Fruit fly (Drosophila melanogaster): Measurements from ENCODE around the gene Appl.

Appl gene

dm6 chrX:493445-494190 lies 36.7 kb upstream of the Appl start, which contains the start of gene CG17896 (continued):
- TF ChIP-seq Hr39 (GFP tag; optimal IDR thresholded peaks at IDR 0.05), result peak; percentile 99
- peak; percentile 98 for TF ChIP-seq CG6792 (GFP tag; optimal IDR thresholded peaks at IDR 0.05)
- TF ChIP-seq Sox14 (GFP tag; optimal IDR thresholded peaks at IDR 0.05), result peak; percentile 99
- TF ChIP-seq CG8119 (GFP tag; IDR thresholded peaks at IDR 0.05), result peak; percentile 98
- TF ChIP-seq CG34406 (GFP tag; optimal IDR thresholded peaks at IDR 0.05), result peak; percentile 96
- TF ChIP-seq CG11902 (GFP tag; optimal IDR thresholded peaks at IDR 0.05), result peak; percentile 97
- TF ChIP-seq CG10631 (GFP tag; optimal IDR thresholded peaks at IDR 0.05), result peak; percentile 99
- peak; percentile 89 for TF ChIP-seq Blimp-1 (GFP tag; optimal IDR thresholded peaks at IDR 0.05)
- peak; percentile 99 for TF ChIP-seq Eip78C (GFP tag)
- peak; percentile 99 for TF ChIP-seq CG7368 (GFP tag; optimal IDR thresholded peaks at IDR 0.05)
- TF ChIP-seq CG15336 (GFP tag; IDR thresholded peaks at IDR 0.05), result peak; percentile 99
- peak; percentile 97 for TF ChIP-seq dac (GFP tag; optimal IDR thresholded peaks at IDR 0.05)
- TF ChIP-seq acj6 (GFP tag; optimal IDR thresholded peaks at IDR 0.05), result peak; percentile 99
- TF ChIP-seq Gug (GFP tag; IDR thresholded peaks at IDR 0.05), result peak; percentile 99
- peak; percentile 99 for TF ChIP-seq CG3919 (GFP tag; optimal IDR thresholded peaks at IDR 0.05)
- peak; percentile 98 for TF ChIP-seq svp (GFP tag)
- TF ChIP-seq Ets96B (tag; optimal IDR thresholded peaks at IDR 0.05), result peak; percentile 96
- TF ChIP-seq Lpt (GFP tag; optimal IDR thresholded peaks at IDR 0.05), result peak; percentile 98
- peak; percentile 99 for TF ChIP-seq cyc (GFP tag; optimal IDR thresholded peaks at IDR 0.05)
- TF ChIP-seq salr (GFP tag; optimal IDR thresholded peaks at IDR 0.05), result peak; percentile 97 to 98
- TF ChIP-seq spab (GFP tag; optimal IDR thresholded peaks at IDR 0.05), result peak; percentile 94
- peak; percentile 98 for TF ChIP-seq CG32006 (GFP tag; optimal IDR thresholded peaks at IDR 0.05)
- TF ChIP-seq CG16779 (tag; optimal IDR thresholded peaks at IDR 0.05), result peak; percentile 91
- peak; percentile 97 for TF ChIP-seq CG11294 (GFP tag; IDR thresholded peaks at IDR 0.05)
- peak; percentile 96 for TF ChIP-seq Eip93F (GFP tag; optimal IDR thresholded peaks at IDR 0.05)
- TF ChIP-seq eg (GFP tag; IDR thresholded peaks at IDR 0.05), result peak; percentile 98
- TF ChIP-seq CG6276 (GFP tag; optimal IDR thresholded peaks at IDR 0.05), result peak; percentile 97
- peak; percentile 95 for TF ChIP-seq CG8632 (GFP tag; optimal IDR thresholded peaks at IDR 0.05)
- TF ChIP-seq CG9139 (GFP tag; optimal IDR thresholded peaks at IDR 0.05), result peak; percentile 92
- peak; percentile 99 for TF ChIP-seq esn (GFP tag; optimal IDR thresholded peaks at IDR 0.05)
- TF ChIP-seq net (GFP tag; optimal IDR thresholded peaks at IDR 0.05), result peak; percentile 98
- peak; percentile 98 for TF ChIP-seq topi (GFP tag; optimal IDR thresholded peaks at IDR 0.05)
- peak; percentile 97 for TF ChIP-seq CG4318 (GFP tag; optimal IDR thresholded peaks at IDR 0.05)
- TF ChIP-seq CG31627 (GFP tag; optimal IDR thresholded peaks at IDR 0.05), result peak; percentile 99
- TF ChIP-seq vri (GFP tag; optimal IDR thresholded peaks at IDR 0.05), result peak; percentile 97
- TF ChIP-seq Sox15 (GFP tag; optimal IDR thresholded peaks at IDR 0.05), result peak; percentile 96
- TF ChIP-seq fd85E (GFP tag; optimal IDR thresholded peaks at IDR 0.05), result peak; percentile 95
- peak; percentile 97 for TF ChIP-seq CG10669 (GFP tag; optimal IDR thresholded peaks at IDR 0.05)

- peak; percentile 24 for TF ChIP-seq CG10669 (GFP tag; optimal IDR thresholded peaks at IDR 0.05)
- TF ChIP-seq CG1621 (tag; optimal IDR thresholded peaks at IDR 0.05), result no peak
Observed at dm6 chrX:494191-494554, 36.1 kb upstream of the Appl start.

DNA sequence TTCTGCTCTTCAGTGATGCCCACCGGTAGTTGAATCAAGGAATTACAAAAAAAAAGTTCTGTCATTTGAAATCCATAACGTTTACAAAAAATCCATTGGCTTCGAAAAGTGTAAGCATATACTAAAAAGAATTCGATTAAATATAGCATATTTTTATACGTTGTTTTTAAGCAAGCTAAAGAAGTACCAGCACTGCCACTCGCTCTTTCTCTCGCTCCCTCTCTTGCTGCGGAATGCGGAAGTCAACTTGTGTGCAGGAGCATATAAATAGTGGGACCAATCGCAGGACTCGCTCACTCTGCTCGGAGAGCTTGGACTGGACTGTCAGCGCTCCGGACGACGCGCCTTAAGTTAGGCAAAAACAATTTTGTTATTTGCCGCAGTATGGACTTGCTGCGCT lies 35.7 kb upstream of the Appl start, which contains the start of gene CG17778:
Gene CG17778 (plus strand): TSS at position 8 of the 400 bp plus-strand sequence.
- no peak for TF ChIP-seq dsx (GFP tag; optimal IDR thresholded peaks at IDR 0.05; ENCODE audit: poor library complexity, severe bottlenecking)
- no peak for TF ChIP-seq salr (GFP tag; optimal IDR thresholded peaks at IDR 0.05)
- TF ChIP-seq Eip75B (GFP tag; optimal IDR thresholded peaks at IDR 0.05), result no peak
- no peak for TF ChIP-seq spab (GFP tag; optimal IDR thresholded peaks at IDR 0.05)
- peak; percentile 40; the same call in 1 of the 3 replicates for TF ChIP-seq eg (GFP tag; IDR thresholded peaks at IDR 0.05)
- peak; percentile 15 for TF ChIP-seq CG6854 (GFP tag; optimal IDR thresholded peaks at IDR 0.05)
- no peak for TF ChIP-seq fd85E (GFP tag; optimal IDR thresholded peaks at IDR 0.05)
- no peak for TF ChIP-seq CG6792 (GFP tag; optimal IDR thresholded peaks at IDR 0.05)
- TF ChIP-seq CG6276 (GFP tag; optimal IDR thresholded peaks at IDR 0.05), result no peak
- no peak for TF ChIP-seq Sox15 (GFP tag; optimal IDR thresholded peaks at IDR 0.05)
- TF ChIP-seq svp (GFP tag), result no peak
- no peak for TF ChIP-seq dac (GFP tag; optimal IDR thresholded peaks at IDR 0.05)
- no peak for TF ChIP-seq Hr38 (GFP tag; optimal IDR thresholded peaks at IDR 0.05)
- peak; percentile 64 for TF ChIP-seq Eip78C (GFP tag)
- TF ChIP-seq Ets96B (tag; optimal IDR thresholded peaks at IDR 0.05), result peak; percentile 0
- TF ChIP-seq topi (GFP tag; optimal IDR thresholded peaks at IDR 0.05), result no peak
- no peak for TF ChIP-seq CG3919 (GFP tag; optimal IDR thresholded peaks at IDR 0.05)
- no peak for TF ChIP-seq CG31627 (GFP tag; optimal IDR thresholded peaks at IDR 0.05)
- no peak for TF ChIP-seq OdsH (GFP tag; optimal IDR thresholded peaks at IDR 0.05)
- TF ChIP-seq Blimp-1 (GFP tag; optimal IDR thresholded peaks at IDR 0.05), result no peak
- TF ChIP-seq net (GFP tag; optimal IDR thresholded peaks at IDR 0.05), result no peak
- no peak for TF ChIP-seq esn (GFP tag; optimal IDR thresholded peaks at IDR 0.05)
- no peak for TF ChIP-seq CG34406 (GFP tag; optimal IDR thresholded peaks at IDR 0.05)
- no peak for TF ChIP-seq CG9139 (GFP tag; optimal IDR thresholded peaks at IDR 0.05)
- no peak for TF ChIP-seq achi (GFP tag; optimal IDR thresholded peaks at IDR 0.05)
- peak; percentile 14; the same call in 1 of the 3 replicates for TF ChIP-seq CG8119 (GFP tag; IDR thresholded peaks at IDR 0.05)

Measured in whole organism, prepupa.